Fruit fly (Drosophila melanogaster): Measurements from ENCODE around the gene CG10959.

- TF ChIP-seq Crg-1 (GFP tag; optimal IDR thresholded peaks at IDR 0.05): no peak
- TF ChIP-seq CG1620 (GFP tag; optimal IDR thresholded peaks at IDR 0.05): no peak
- no peak for TF ChIP-seq CG11617 (GFP tag; optimal IDR thresholded peaks at IDR 0.05)
These were observed at the start of gene CG10959 for dm6 chrX:8148556-8148955.
